Worm (Caenorhabditis elegans) whole organism, L4 larva: Measurements from ENCODE around the gene ZK892.6.

Experiments used
- D1046.2 ChIP-seq: fragments of 200-800 bp; sonication (Bioruptor generic); IDR thresholded peaks from 2 replicates; pipeline ENCODE4 v1.3.6; 2022; ENCODE audit warnings: missing genetic modification characterization, missing compliant biosample characterization
- F26F4.8 ChIP-seq: fragments of 200-800 bp; sonication (Bioruptor generic); conservative IDR thresholded peaks from 2 replicates; pipeline ENCODE4 v1.3.6; 2022; ENCODE audit warnings: missing genetic modification characterization, missing compliant biosample characterization
- F37D6.2 ChIP-seq: sonication (generic microtip); optimal IDR thresholded peaks from 2 replicates; lab custom pipeline; 2016; ENCODE audit warnings: mild to moderate bottlenecking, missing genetic modification characterization, missing compliant biosample characterization
- F44E2.7 ChIP-seq: fragments of 200-800 bp; sonication (Bioruptor generic); IDR thresholded peaks from 2 replicates; pipeline ENCODE4 v2.1.2; 2022; ENCODE audit warnings: missing genetic modification characterization, missing compliant biosample characterization
- T20F7.1 ChIP-seq: fragments of 200-800 bp; sonication (Bioruptor generic); optimal IDR thresholded peaks from 2 replicates; lab custom pipeline; 2018; ENCODE audit warnings: mild to moderate bottlenecking, missing genetic modification characterization, missing compliant biosample characterization
- T26A8.4 ChIP-seq: fragments of 200-800 bp; sonication (Bioruptor generic); IDR thresholded peaks from 2 replicates; pipeline ENCODE4 v1.3.6; 2022; ENCODE audit warnings: missing genetic modification characterization, missing compliant biosample characterization
- Y105C5A.15 ChIP-seq: fragments of 200-800 bp; sonication (Bioruptor generic); IDR thresholded peaks from 2 replicates; pipeline ENCODE4 v1.3.6; 2022; ENCODE audit warnings: missing genetic modification characterization, missing compliant biosample characterization
- Y48G9A.11 ChIP-seq: fragments of 200-800 bp; sonication (Bioruptor generic); IDR thresholded peaks from 2 replicates; pipeline ENCODE4 v1.3.6; 2022; ENCODE audit warnings: missing genetic modification reagents, missing genetic modification characterization, missing compliant biosample characterization
- ZK337.2 ChIP-seq: fragments of 200-800 bp; sonication (Bioruptor generic); IDR thresholded peaks from 2 replicates; pipeline ENCODE4 v1.3.6; 2022; ENCODE audit warnings: missing genetic modification reagents, missing genetic modification characterization, missing compliant biosample characterization
- arid-1 ChIP-seq: fragments of 200-800 bp; sonication (Bioruptor generic); conservative IDR thresholded peaks from 2 replicates; pipeline ENCODE4 v1.3.6; 2022; ENCODE audit warnings: missing genetic modification reagents, missing genetic modification characterization, missing compliant biosample characterization
- ceh-20 ChIP-seq: fragments of 200-800 bp; sonication (Bioruptor generic); IDR thresholded peaks from 2 replicates; pipeline ENCODE4 v1.3.6; 2022; ENCODE audit warnings: missing genetic modification reagents, missing genetic modification characterization, missing compliant biosample characterization
- ceh-28 ChIP-seq: fragments of 150-350 bp; optimal IDR thresholded peaks from 2 replicates; lab custom pipeline; 2014; ENCODE audit warnings: missing biosample characterization, missing genetic modification reagents, missing genetic modification characterization
- ceh-32 ChIP-seq: sonication (generic microtip); optimal IDR thresholded peaks from 2 replicates; lab custom pipeline; 2016; ENCODE audit warnings: mild to moderate bottlenecking, missing genetic modification characterization, missing compliant biosample characterization; ENCODE audit not compliant: poor library complexity
- ceh-82 ChIP-seq: sonication (generic microtip); optimal IDR thresholded peaks from 2 replicates; lab custom pipeline; 2017; ENCODE audit warnings: missing biosample characterization, missing genetic modification characterization
- cey-2 ChIP-seq: sonication (generic microtip); optimal IDR thresholded peaks from 3 replicates; lab custom pipeline; 2017; ENCODE audit warnings: missing genetic modification characterization, mild to moderate bottlenecking, missing compliant biosample characterization, antibody characterized with exemption, borderline replicate concordance; ENCODE audit not compliant: insufficient read depth
- daf-19 ChIP-seq: fragments of 200-800 bp; sonication (Bioruptor generic); conservative IDR thresholded peaks from 2 replicates; pipeline ENCODE4 v1.3.6; 2022; ENCODE audit warnings: missing genetic modification characterization, missing compliant biosample characterization
- dmd-8 ChIP-seq: fragments of 200-800 bp; sonication (Bioruptor generic); IDR thresholded peaks from 2 replicates; pipeline ENCODE4 v1.3.6; 2022; ENCODE audit warnings: missing genetic modification characterization, missing compliant biosample characterization
- dmd-9 ChIP-seq: fragments of 200-800 bp; sonication (Bioruptor generic); IDR thresholded peaks from 2 replicates; pipeline ENCODE4 v1.3.6; 2022; ENCODE audit warnings: missing genetic modification reagents, missing genetic modification characterization, missing compliant biosample characterization
- dpl-1 ChIP-seq: fragments of 150-350 bp; optimal IDR thresholded peaks from 2 replicates; lab custom pipeline; 2014; ENCODE audit warnings: missing biosample characterization, missing genetic modification reagents, missing genetic modification characterization
- duxl-1 ChIP-seq: sonication (generic microtip); optimal IDR thresholded peaks from 2 replicates; lab custom pipeline; 2016; ENCODE audit warnings: mild to moderate bottlenecking, missing genetic modification characterization, moderate library complexity, missing compliant biosample characterization; ENCODE audit not compliant: poor library complexity
- egl-43 ChIP-seq: fragments of 200-800 bp; sonication (Bioruptor generic); IDR thresholded peaks from 2 replicates; pipeline ENCODE4 v1.3.6; 2022; ENCODE audit warnings: missing genetic modification reagents, missing genetic modification characterization, missing compliant biosample characterization
- fkh-10 ChIP-seq: fragments of 150-350 bp; optimal IDR thresholded peaks from 2 replicates; lab custom pipeline; 2014; ENCODE audit warnings: missing biosample characterization, missing genetic modification reagents, missing genetic modification characterization
- hif-1 ChIP-seq, 2 experiments: sonication (generic microtip); optimal IDR thresholded peaks; 2 replicates each; lab custom pipeline; 2016 to 2017; ENCODE audit warnings: missing compliant biosample characterization in 2 of 2, missing genetic modification characterization in 2 of 2, missing genetic modification reagents in 2 of 2, missing genotype in 2 of 2, mild to moderate bottlenecking in 1 of 2
- hmg-1.1 ChIP-seq: fragments of 200-800 bp; sonication (Bioruptor generic); IDR thresholded peaks from 2 replicates; pipeline ENCODE4 v1.3.6; 2022; ENCODE audit warnings: missing genetic modification reagents, missing genetic modification characterization, missing compliant biosample characterization
- jun-1 ChIP-seq: fragments of 150-350 bp; optimal IDR thresholded peaks from 2 replicates; lab custom pipeline; 2014; ENCODE audit warnings: missing biosample characterization, missing genetic modification reagents, missing genetic modification characterization
- lin-1 ChIP-seq: fragments of 200-800 bp; sonication (Bioruptor generic); IDR thresholded peaks from 2 replicates; pipeline ENCODE4 v1.3.6; 2022; ENCODE audit warnings: missing genetic modification reagents, missing genetic modification characterization, missing compliant biosample characterization
- lin-13 ChIP-seq: fragments of 150-350 bp; optimal IDR thresholded peaks from 2 replicates; lab custom pipeline; 2014; ENCODE audit warnings: missing biosample characterization, missing genetic modification reagents, missing genetic modification characterization
- lin-38 ChIP-seq: fragments of 200-800 bp; sonication (Bioruptor generic); IDR thresholded peaks from 2 replicates; pipeline ENCODE4 v1.3.6; 2022; ENCODE audit warnings: missing genetic modification reagents, missing genetic modification characterization, missing compliant biosample characterization
- lin-39 ChIP-seq: fragments of 150-350 bp; optimal IDR thresholded peaks from 2 replicates; lab custom pipeline; 2014; ENCODE audit warnings: missing biosample characterization, missing genetic modification reagents, missing genetic modification characterization
- lsy-2 ChIP-seq, 2 experiments: fragments of 150-350 bp in 1 of 2; sonication (generic microtip) in 1 of 2; optimal IDR thresholded peaks; 2 replicates each; lab custom pipeline; 2014 to 2017; ENCODE audit warnings: missing biosample characterization in 2 of 2, missing genetic modification characterization in 2 of 2
- madf-9 ChIP-seq: fragments of 200-800 bp; sonication (Bioruptor generic); conservative IDR thresholded peaks from 2 replicates; pipeline ENCODE4 v1.3.6; 2022; ENCODE audit warnings: missing genetic modification reagents, missing genetic modification characterization, missing compliant biosample characterization
- mdl-1 ChIP-seq, 2 experiments: fragments of 150-350 bp in 1 of 2; sonication (generic microtip) in 1 of 2; optimal IDR thresholded peaks; 2 replicates each; lab custom pipeline; 2014 to 2017; ENCODE audit warnings: missing biosample characterization in 2 of 2, missing genetic modification characterization in 2 of 2
- mep-1 ChIP-seq: fragments of 150-350 bp; sonication (generic microtip); optimal IDR thresholded peaks from 3 replicates; lab custom pipeline; 2014; ENCODE audit warnings: missing biosample characterization, missing genetic modification characterization
- nhr-102 ChIP-seq: sonication (generic microtip); optimal IDR thresholded peaks from 2 replicates; lab custom pipeline; 2016; ENCODE audit warnings: mild to moderate bottlenecking, missing genetic modification characterization, moderate library complexity, missing compliant biosample characterization
- nhr-41 ChIP-seq: fragments of 200-800 bp; sonication (Bioruptor generic); IDR thresholded peaks from 2 replicates; pipeline ENCODE4 v1.3.6; 2022; ENCODE audit warnings: missing genetic modification reagents, missing genetic modification characterization, missing compliant biosample characterization
- nhr-42 ChIP-seq: fragments of 200-800 bp; sonication (Bioruptor generic); IDR thresholded peaks from 2 replicates; pipeline ENCODE4 v1.3.6; 2022; ENCODE audit warnings: missing genetic modification characterization, missing compliant biosample characterization
- nhr-48 ChIP-seq: sonication (generic microtip); optimal IDR thresholded peaks from 2 replicates; lab custom pipeline; 2016; ENCODE audit warnings: mild to moderate bottlenecking, missing genetic modification characterization, missing compliant biosample characterization
- nhr-76 ChIP-seq: fragments of 150-350 bp; optimal IDR thresholded peaks from 2 replicates; lab custom pipeline; 2014; ENCODE audit warnings: missing biosample characterization, missing genetic modification characterization
- pqm-1 ChIP-seq: sonication (generic microtip); optimal IDR thresholded peaks from 2 replicates; lab custom pipeline; 2017; ENCODE audit warnings: missing biosample characterization, missing genetic modification characterization
- rbr-2 ChIP-seq: sonication (generic microtip); optimal IDR thresholded peaks from 2 replicates; lab custom pipeline; 2016; ENCODE audit warnings: missing genotype, missing genetic modification characterization, missing compliant biosample characterization
- sdz-12 ChIP-seq: fragments of 200-800 bp; sonication (Bioruptor generic); optimal IDR thresholded peaks from 2 replicates; lab custom pipeline; 2018; ENCODE audit warnings: mild to moderate bottlenecking, missing genetic modification characterization, missing compliant biosample characterization
- snpc-4 ChIP-seq: fragments of 150-350 bp; optimal IDR thresholded peaks from 2 replicates; lab custom pipeline; 2014; ENCODE audit warnings: missing biosample characterization, missing genetic modification characterization
- spr-1 ChIP-seq: sonication (generic microtip); optimal IDR thresholded peaks from 2 replicates; lab custom pipeline; 2016; ENCODE audit warnings: mild to moderate bottlenecking, missing genetic modification characterization, missing compliant biosample characterization
- spr-3 ChIP-seq: fragments of 200-800 bp; sonication (Bioruptor generic); optimal IDR thresholded peaks from 2 replicates; lab custom pipeline; 2018; ENCODE audit warnings: mild to moderate bottlenecking, missing genetic modification characterization, missing compliant biosample characterization
- tag-97 ChIP-seq: fragments of 200-800 bp; sonication (Bioruptor generic); IDR thresholded peaks from 2 replicates; pipeline ENCODE4 v1.3.6; 2022; ENCODE audit warnings: missing genetic modification characterization, missing compliant biosample characterization
- unc-130 ChIP-seq: sonication (generic microtip); optimal IDR thresholded peaks from 2 replicates; lab custom pipeline; 2016; ENCODE audit warnings: missing genetic modification reagents, missing genetic modification characterization, missing compliant biosample characterization
- unc-39 ChIP-seq: sonication (generic microtip); optimal IDR thresholded peaks from 2 replicates; lab custom pipeline; 2017; ENCODE audit warnings: missing biosample characterization, missing genetic modification characterization
- unc-62 ChIP-seq, 3 experiments: fragments of 150-350 bp in 1 of 3; sonication (generic microtip); optimal IDR thresholded peaks in 2 of 3; peaks in 1 of 3; 1 replicate in 1 of 3; 2 replicates in 2 of 3; lab custom pipeline; 2014 to 2017; ENCODE audit warnings: missing biosample characterization in 3 of 3, missing genetic modification characterization in 3 of 3, missing genetic modification reagents in 3 of 3, missing genotype in 1 of 3
- zag-1 ChIP-seq: fragments of 150-350 bp; optimal IDR thresholded peaks from 2 replicates; lab custom pipeline; 2014; ENCODE audit warnings: missing biosample characterization, missing genetic modification characterization
- zip-11 ChIP-seq: fragments of 200-800 bp; sonication (Bioruptor generic); IDR thresholded peaks from 2 replicates; pipeline ENCODE4 v1.3.6; 2022; ENCODE audit warnings: missing genetic modification characterization, missing compliant biosample characterization
- ztf-11 ChIP-seq: fragments of 150-350 bp; optimal IDR thresholded peaks from 2 replicates; lab custom pipeline; 2014; ENCODE audit warnings: missing biosample characterization, missing genetic modification characterization

Gene ZK892.6

DNA sequence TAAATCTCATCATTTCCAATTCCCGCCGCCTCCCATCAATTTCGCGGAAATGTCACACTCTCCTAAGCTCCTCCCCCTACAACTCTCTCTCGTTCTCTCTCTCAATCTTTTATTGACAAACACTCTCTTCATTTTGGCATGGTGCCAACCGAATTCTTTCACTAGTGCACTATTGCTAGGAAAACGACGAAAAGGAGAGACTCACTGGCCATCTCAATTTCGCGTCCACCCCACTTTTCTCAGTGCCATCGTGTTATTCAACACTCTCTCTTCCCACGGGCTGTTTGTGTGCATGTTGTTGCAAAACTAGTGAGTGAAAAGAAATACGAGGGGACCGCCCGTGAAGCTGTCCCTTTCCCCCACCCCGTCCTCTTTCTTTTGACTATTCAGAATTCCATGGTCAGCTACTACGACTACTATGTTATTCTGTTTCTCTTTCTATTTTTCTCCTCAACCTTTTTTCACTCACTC is 5.0 kb upstream of the ZK892.6 start (continued):
- TF ChIP-seq ZK337.2 (no peak), cey-2 (tag; lab: Kevin White, UChicago) (no peak), snpc-4 (tag; lab: Kevin White, UChicago) (no peak), lsy-2 (tag; optimal IDR thresholded peaks at IDR 0.05; lab: Kevin White, UChicago) (peak in 1 of 2 experiments; percentile 9), Y105C5A.15 (GFP tag; lab: Robert Waterston, UW) (no peak), Y48G9A.11 (no peak), nhr-41 (GFP tag; lab: Robert Waterston, UW) (no peak), unc-130 (GFP tag; lab: Kevin White, UChicago) (no peak), rbr-2 (peak; percentile 54), ceh-82 (no peak), dpl-1 (GFP tag; lab: Kevin White, UChicago) (peak; percentile 9), lin-39 (tag; lab: Kevin White, UChicago) (peak; percentile 22), fkh-10 (peak; percentile 9), F44E2.7 (no peak), arid-1 (no peak), ceh-20 (GFP tag; lab: Robert Waterston, UW) (0 out of 2 replicates have a peak, but pooled peaks have one; percentile 50), D1046.2 (no peak), hmg-1.1 (GFP tag; lab: Robert Waterston, UW) (peak; percentile 51; the same call in 1 of the 2 replicates), nhr-42 (no peak), spr-1 (no peak), lin-1 (GFP tag; lab: Robert Waterston, UW) (no peak), duxl-1 (tag; lab: Kevin White, UChicago) (no peak), ztf-11 (tag; lab: Kevin White, UChicago) (no peak), madf-9 (no peak), dmd-9 (GFP tag; lab: Robert Waterston, UW) (no peak), mdl-1 (tag; optimal IDR thresholded peaks at IDR 0.05; lab: Kevin White, UChicago) (peak in 1 of 2 experiments; percentile 18), T20F7.1 (no peak), T26A8.4 (GFP tag; lab: Robert Waterston, UW) (no peak), zip-11 (GFP tag; lab: Robert Waterston, UW) (no peak), tag-97 (no peak), hif-1 (tag; optimal IDR thresholded peaks at IDR 0.05; lab: Kevin White, UChicago) (no peak), egl-43 (GFP tag; lab: Robert Waterston, UW) (no peak), pqm-1 (tag; lab: Kevin White, UChicago) (no peak), nhr-102 (tag; lab: Kevin White, UChicago) (no peak), nhr-76 (tag; lab: Kevin White, UChicago) (no peak), unc-62 (GFP tag; optimal IDR thresholded peaks at IDR 0.05 in 1 of 2; lab: Kevin White, UChicago) (peak in 1 of 2 experiments; percentile 98), unc-62 (tag; optimal IDR thresholded peaks at IDR 0.05; lab: Kevin White, UChicago) (no peak), spr-3 (GFP tag; lab: Kevin White, UChicago) (no peak), lin-38 (GFP tag; lab: Robert Waterston, UW) (no peak), mep-1 (no peak), ceh-28 (tag; lab: Kevin White, UChicago) (no peak), nhr-48 (no peak), ceh-32 (no peak), jun-1 (tag; lab: Kevin White, UChicago) (no peak), sdz-12 (GFP tag; lab: Kevin White, UChicago) (no peak), lin-13 (GFP tag; lab: Kevin White, UChicago) (no peak), daf-19 (GFP tag; lab: Robert Waterston, UW) (no peak), dmd-8 (no peak), F37D6.2 (tag; lab: Kevin White, UChicago) (no peak), F26F4.8 (GFP tag; lab: Robert Waterston, UW) (no peak), zag-1 (tag; lab: Kevin White, UChicago) (no peak), unc-39 (no peak)
